Worm (Caenorhabditis elegans) whole organism, late embryonic: ENCODE results near the gene M110.7.

Experiments
- ama-1 ChIP-seq: fragments of 150-350 bp; optimal IDR thresholded peaks from 2 replicates; lab custom pipeline; 2014
- ceh-45 ChIP-seq: fragments of 200-800 bp; sonication (Bioruptor generic); IDR thresholded peaks from 2 replicates; pipeline ENCODE4 v1.3.6; 2022; ENCODE audit warnings: missing genetic modification reagents, missing genetic modification characterization, missing compliant biosample characterization
- dmd-4 ChIP-seq: sonication (generic microtip); optimal IDR thresholded peaks from 2 replicates; lab custom pipeline; 2016; ENCODE audit warnings: borderline replicate concordance, missing genetic modification characterization, missing compliant biosample characterization
- pha-2 ChIP-seq: sonication (generic microtip); optimal IDR thresholded peaks from 2 replicates; lab custom pipeline; 2017; ENCODE audit warnings: mild to moderate bottlenecking, missing genetic modification characterization, missing compliant biosample characterization
- pha-4 ChIP-seq: fragments of 150-350 bp; optimal IDR thresholded peaks from 2 replicates; lab custom pipeline; 2018; ENCODE audit warnings: missing biosample characterization, missing genetic modification reagents, missing genetic modification characterization
- tbx-2 ChIP-seq: sonication (generic microtip); optimal IDR thresholded peaks from 2 replicates; lab custom pipeline; 2016; ENCODE audit warnings: missing genetic modification characterization, missing compliant biosample characterization

- TF ChIP-seq pha-4 (no peak), ama-1 (lab: Kevin White, UChicago) (no peak), dmd-4 (tag; lab: Kevin White, UChicago) (no peak), pha-2 (tag; lab: Kevin White, UChicago) (no peak), ceh-45 (GFP tag; lab: Robert Waterston, UW) (no peak), tbx-2 (tag; lab: Kevin White, UChicago) (no peak)
Measured at ce11 chrII:8253160-8253793, 20.7 kb downstream of the M110.7 start, which contains the start of gene F35C11.5.
